Worm (Caenorhabditis elegans) whole organism, midembryonic: ENCODE data around the gene sdz-9.

Experiments used
- T22C8.4 ChIP-seq: fragments of 200-800 bp; sonication (Bioruptor generic); IDR thresholded peaks from 2 replicates; pipeline ENCODE4 v1.3.6; 2022; ENCODE audit warnings: missing genetic modification characterization, missing compliant biosample characterization
- cog-1 ChIP-seq: sonication (generic microtip); optimal IDR thresholded peaks from 2 replicates; lab custom pipeline; 2016; ENCODE audit warnings: missing genetic modification characterization, missing compliant biosample characterization
- flt-1 ChIP-seq: fragments of 200-800 bp; sonication (Bioruptor generic); IDR thresholded peaks from 2 replicates; pipeline ENCODE4 v1.3.6; 2022; ENCODE audit warnings: missing genetic modification characterization, missing compliant biosample characterization
- klf-2 ChIP-seq: fragments of 200-800 bp; sonication (Bioruptor generic); conservative IDR thresholded peaks from 2 replicates; pipeline ENCODE4 v1.3.6; 2022; ENCODE audit warnings: missing genetic modification reagents, missing genetic modification characterization, missing compliant biosample characterization
- med-1 ChIP-seq: sonication (generic microtip); optimal IDR thresholded peaks from 2 replicates; lab custom pipeline; 2017; ENCODE audit warnings: missing genetic modification characterization, mild to moderate bottlenecking, missing compliant biosample characterization, antibody characterized with exemption, missing genetic modification reagents; ENCODE audit not compliant: insufficient read depth
- ref-1 ChIP-seq: fragments of 200-800 bp; sonication (Bioruptor generic); conservative IDR thresholded peaks from 2 replicates; pipeline ENCODE4 v1.3.6; 2022; ENCODE audit warnings: missing genetic modification reagents, missing genetic modification characterization, missing compliant biosample characterization
- tab-1 ChIP-seq: fragments of 200-800 bp; sonication (Bioruptor generic); IDR thresholded peaks from 2 replicates; pipeline ENCODE4 v1.3.6; 2022; ENCODE audit warnings: missing genetic modification characterization, missing compliant biosample characterization
- ztf-23 ChIP-seq: fragments of 200-800 bp; sonication (Bioruptor generic); IDR thresholded peaks from 2 replicates; pipeline ENCODE4 v1.3.6; 2022; ENCODE audit warnings: missing genetic modification reagents, missing genetic modification characterization, missing compliant biosample characterization

- TF ChIP-seq cog-1 (tag; lab: Kevin White, UChicago) (no peak), flt-1 (GFP tag; lab: Robert Waterston, UW) (no peak), tab-1 (GFP tag; lab: Robert Waterston, UW) (no peak), ref-1 (GFP tag; lab: Robert Waterston, UW) (no peak), klf-2 (GFP tag; lab: Robert Waterston, UW) (no peak), med-1 (GFP tag; lab: Kevin White, UChicago) (no peak), T22C8.4 (GFP tag; lab: Robert Waterston, UW) (no peak), ztf-23 (GFP tag; lab: Robert Waterston, UW) (no peak)
Measured at ce11 chrII:2739619-2740018, 33.8 kb downstream of the sdz-9 start, which contains the start of gene T05A8.6.
